Worm (Caenorhabditis elegans): ENCODE results near the gene lact-4.

ce11 chrII:8472916-8473315 lies 7.4 kb downstream of the lact-4 start:
- TF ChIP-seq dao-5 (tag; optimal IDR thresholded peaks at IDR 0.05) (no peak), W03F9.2 (tag; optimal IDR thresholded peaks at IDR 0.05) (no peak)

All from whole organism, L4/young adult.